Worm (Caenorhabditis elegans) whole organism, L3 larva: Measurements from ENCODE around the gene T10C6.6.

Experiments
- ceh-82 ChIP-seq: fragments of 150-350 bp; optimal IDR thresholded peaks from 2 replicates; lab custom pipeline; 2014; ENCODE audit warnings: missing biosample characterization, missing genetic modification characterization
- jun-1 ChIP-seq: fragments of 150-350 bp; optimal IDR thresholded peaks from 2 replicates; lab custom pipeline; 2014; ENCODE audit warnings: missing biosample characterization, missing genetic modification reagents, missing genetic modification characterization
- mdl-1 ChIP-seq: fragments of 150-350 bp; optimal IDR thresholded peaks from 2 replicates; lab custom pipeline; 2014; ENCODE audit warnings: missing biosample characterization, missing genetic modification characterization
- nhr-76 ChIP-seq: fragments of 150-350 bp; sonication (generic microtip); optimal IDR thresholded peaks from 5 replicates; lab custom pipeline; 2014; ENCODE audit warnings: missing biosample characterization, missing genetic modification characterization
- nhr-77 ChIP-seq: fragments of 150-350 bp; optimal IDR thresholded peaks from 2 replicates; lab custom pipeline; 2014; ENCODE audit warnings: missing biosample characterization, missing genetic modification characterization
- pha-4 ChIP-seq: fragments of 150-350 bp; optimal IDR thresholded peaks from 2 replicates; lab custom pipeline; 2014; ENCODE audit warnings: missing biosample characterization, missing genetic modification reagents, missing genetic modification characterization
- snpc-4 ChIP-seq: fragments of 150-350 bp; optimal IDR thresholded peaks from 2 replicates; lab custom pipeline; 2014; ENCODE audit warnings: missing biosample characterization, missing genetic modification characterization
- tbx-2 ChIP-seq: sonication (generic microtip); optimal IDR thresholded peaks from 2 replicates; lab custom pipeline; 2016; ENCODE audit warnings: mild to moderate bottlenecking, missing genetic modification characterization, missing compliant biosample characterization
- unc-62 ChIP-seq: fragments of 150-350 bp; sonication (generic microtip); optimal IDR thresholded peaks from 4 replicates; lab custom pipeline; 2014; ENCODE audit warnings: missing biosample characterization, missing genetic modification reagents, missing genetic modification characterization

ce11 chrV:15978232-15978764, 45.8 kb upstream of the T10C6.6 start, which contains the start of gene oac-20:
- TF ChIP-seq nhr-77 (tag; lab: Kevin White, UChicago) (no peak), tbx-2 (tag; lab: Kevin White, UChicago) (no peak), mdl-1 (tag; lab: Kevin White, UChicago) (no peak), jun-1 (tag; lab: Kevin White, UChicago) (no peak), snpc-4 (tag; lab: Kevin White, UChicago) (no peak), pha-4 (no peak), unc-62 (GFP tag; lab: Kevin White, UChicago) (no peak), ceh-82 (tag; lab: Kevin White, UChicago) (no peak), nhr-76 (tag; lab: Kevin White, UChicago) (no peak)
